Worm (Caenorhabditis elegans) whole organism, late embryonic: Measurements from ENCODE around the gene grd-2.

ENCODE experiments used
- C08G9.2 ChIP-seq: sonication (generic microtip); optimal IDR thresholded peaks from 2 replicates; lab custom pipeline; 2016; ENCODE audit warnings: mild to moderate bottlenecking, missing genetic modification characterization, moderate library complexity, missing compliant biosample characterization
- F13H6.1 ChIP-seq: sonication (generic microtip); optimal IDR thresholded peaks from 2 replicates; lab custom pipeline; 2016; ENCODE audit warnings: missing genetic modification characterization, missing compliant biosample characterization
- K09A11.1 ChIP-seq: sonication (generic microtip); optimal IDR thresholded peaks from 2 replicates; lab custom pipeline; 2017; ENCODE audit warnings: antibody characterized with exemption, mild to moderate bottlenecking, missing genetic modification characterization, missing compliant biosample characterization; ENCODE audit not compliant: insufficient read depth
- ahr-1 ChIP-seq: sonication (generic microtip); optimal IDR thresholded peaks from 2 replicates; lab custom pipeline; 2016; ENCODE audit warnings: missing genetic modification characterization, missing compliant biosample characterization
- ceh-14 ChIP-seq: sonication (generic microtip); optimal IDR thresholded peaks from 2 replicates; lab custom pipeline; 2016; ENCODE audit warnings: missing genotype, missing genetic modification characterization, missing compliant biosample characterization
- ceh-19 ChIP-seq: fragments of 200-800 bp; sonication (Bioruptor generic); optimal IDR thresholded peaks from 2 replicates; lab custom pipeline; 2018; ENCODE audit warnings: mild to moderate bottlenecking, missing genetic modification characterization, missing compliant biosample characterization
- ceh-22 ChIP-seq: sonication (generic microtip); optimal IDR thresholded peaks from 2 replicates; lab custom pipeline; 2017; ENCODE audit warnings: missing biosample characterization, missing genetic modification characterization
- ceh-31 ChIP-seq: sonication (generic microtip); optimal IDR thresholded peaks from 2 replicates; lab custom pipeline; 2016; ENCODE audit warnings: missing genetic modification characterization, missing compliant biosample characterization
- ceh-45 ChIP-seq: fragments of 200-800 bp; sonication (Bioruptor generic); IDR thresholded peaks from 2 replicates; pipeline ENCODE4 v1.3.6; 2022; ENCODE audit warnings: missing genetic modification reagents, missing genetic modification characterization, missing compliant biosample characterization
- ceh-48 ChIP-seq: sonication (generic microtip); optimal IDR thresholded peaks from 2 replicates; lab custom pipeline; 2016; ENCODE audit warnings: missing genetic modification characterization, inconsistent platforms, missing compliant biosample characterization
- ceh-6 ChIP-seq: fragments of 200-800 bp; sonication (Bioruptor generic); optimal IDR thresholded peaks from 2 replicates; lab custom pipeline; 2018; ENCODE audit warnings: mild to moderate bottlenecking, missing genetic modification characterization, missing compliant biosample characterization
- ceh-9 ChIP-seq: sonication (generic microtip); optimal IDR thresholded peaks from 2 replicates; lab custom pipeline; 2016; ENCODE audit warnings: mild to moderate bottlenecking, missing genetic modification characterization, inconsistent platforms, missing compliant biosample characterization
- che-1 ChIP-seq: sonication (generic microtip); optimal IDR thresholded peaks from 2 replicates; lab custom pipeline; 2016; ENCODE audit warnings: mild to moderate bottlenecking, missing genetic modification characterization, missing compliant biosample characterization
- dmd-4 ChIP-seq: sonication (generic microtip); optimal IDR thresholded peaks from 2 replicates; lab custom pipeline; 2016; ENCODE audit warnings: borderline replicate concordance, missing genetic modification characterization, missing compliant biosample characterization
- dve-1 ChIP-seq: sonication (generic microtip); optimal IDR thresholded peaks from 2 replicates; lab custom pipeline; 2017; ENCODE audit warnings: antibody characterized with exemption, mild to moderate bottlenecking, missing genetic modification characterization, missing compliant biosample characterization
- eyg-1 ChIP-seq: sonication (generic microtip); optimal IDR thresholded peaks from 2 replicates; lab custom pipeline; 2016; ENCODE audit warnings: missing genotype, missing genetic modification characterization, missing compliant biosample characterization
- fax-1 ChIP-seq: sonication (generic microtip); optimal IDR thresholded peaks from 2 replicates; lab custom pipeline; 2016; ENCODE audit warnings: missing genotype, missing genetic modification characterization, missing compliant biosample characterization
- fkh-6 ChIP-seq: sonication (generic microtip); optimal IDR thresholded peaks from 2 replicates; lab custom pipeline; 2016; ENCODE audit warnings: missing genetic modification characterization, missing compliant biosample characterization
- gmeb-2 ChIP-seq: sonication (generic microtip); optimal IDR thresholded peaks from 2 replicates; lab custom pipeline; 2016; ENCODE audit warnings: missing genetic modification characterization, inconsistent platforms, missing compliant biosample characterization
- hlh-13 ChIP-seq: fragments of 200-800 bp; sonication (Bioruptor generic); optimal IDR thresholded peaks from 2 replicates; lab custom pipeline; 2018; ENCODE audit warnings: mild to moderate bottlenecking, missing genetic modification characterization, missing compliant biosample characterization
- hlh-15 ChIP-seq: sonication (generic microtip); optimal IDR thresholded peaks from 2 replicates; lab custom pipeline; 2016; ENCODE audit warnings: missing genetic modification characterization, missing compliant biosample characterization
- hlh-30 ChIP-seq: sonication (generic microtip); optimal IDR thresholded peaks from 2 replicates; lab custom pipeline; 2017; ENCODE audit warnings: antibody characterized with exemption, missing genetic modification characterization, missing compliant biosample characterization; ENCODE audit not compliant: insufficient read depth
- hlh-6 ChIP-seq: sonication (generic microtip); optimal IDR thresholded peaks from 2 replicates; lab custom pipeline; 2016; ENCODE audit warnings: missing genotype, missing genetic modification characterization, missing compliant biosample characterization
- hlh-8 ChIP-seq: sonication (generic microtip); optimal IDR thresholded peaks from 2 replicates; lab custom pipeline; 2016; ENCODE audit warnings: missing genotype, missing genetic modification characterization, missing compliant biosample characterization
- lim-6 ChIP-seq: sonication (generic microtip); optimal IDR thresholded peaks from 2 replicates; lab custom pipeline; 2016; ENCODE audit warnings: missing genetic modification characterization, missing compliant biosample characterization
- nhr-11 ChIP-seq: fragments of 150-350 bp; optimal IDR thresholded peaks from 2 replicates; lab custom pipeline; 2014; ENCODE audit warnings: missing biosample characterization, missing genetic modification characterization
- nhr-232 ChIP-seq: sonication (generic microtip); optimal IDR thresholded peaks from 2 replicates; lab custom pipeline; 2016; ENCODE audit warnings: missing genetic modification characterization, missing compliant biosample characterization
- npax-4 ChIP-seq: sonication (generic microtip); optimal IDR thresholded peaks from 2 replicates; lab custom pipeline; 2016; ENCODE audit warnings: missing genetic modification characterization, missing compliant biosample characterization
- pat-9 ChIP-seq: fragments of 200-800 bp; sonication (Bioruptor generic); optimal IDR thresholded peaks from 2 replicates; lab custom pipeline; 2018; ENCODE audit warnings: mild to moderate bottlenecking, missing genetic modification characterization, moderate library complexity, missing compliant biosample characterization
- pax-1 ChIP-seq: fragments of 150-350 bp; optimal IDR thresholded peaks from 2 replicates; lab custom pipeline; 2014; ENCODE audit warnings: missing biosample characterization, missing genetic modification characterization
- pqm-1 ChIP-seq: sonication (generic microtip); optimal IDR thresholded peaks from 2 replicates; lab custom pipeline; 2016; ENCODE audit warnings: missing genetic modification characterization, missing compliant biosample characterization
- pros-1 ChIP-seq: fragments of 150-350 bp; optimal IDR thresholded peaks from 2 replicates; lab custom pipeline; 2014; ENCODE audit warnings: missing biosample characterization, missing genetic modification reagents, missing genetic modification characterization
- sdc-2 ChIP-seq: sonication (generic microtip); optimal IDR thresholded peaks from 2 replicates; lab custom pipeline; 2016; ENCODE audit warnings: missing genotype, missing genetic modification characterization, missing compliant biosample characterization
- sox-2 ChIP-seq: fragments of 200-800 bp; sonication (Bioruptor generic); IDR thresholded peaks from 2 replicates; pipeline ENCODE4 v1.3.6; 2022; ENCODE audit warnings: missing genetic modification reagents, missing genetic modification characterization, missing compliant biosample characterization
- sox-4 ChIP-seq: sonication (generic microtip); optimal IDR thresholded peaks from 2 replicates; lab custom pipeline; 2017; ENCODE audit warnings: mild to moderate bottlenecking, missing genetic modification characterization, inconsistent platforms, missing compliant biosample characterization
- syd-9 ChIP-seq: sonication (generic microtip); optimal IDR thresholded peaks from 2 replicates; lab custom pipeline; 2016; ENCODE audit warnings: mild to moderate bottlenecking, missing genetic modification characterization, moderate library complexity, missing compliant biosample characterization
- tbx-2 ChIP-seq: sonication (generic microtip); optimal IDR thresholded peaks from 2 replicates; lab custom pipeline; 2016; ENCODE audit warnings: missing genetic modification characterization, missing compliant biosample characterization
- tbx-7 ChIP-seq: sonication (generic microtip); optimal IDR thresholded peaks from 2 replicates; lab custom pipeline; 2016; ENCODE audit warnings: missing genotype, missing genetic modification characterization, missing compliant biosample characterization
- ttx-3 ChIP-seq: sonication (generic microtip); optimal IDR thresholded peaks from 2 replicates; lab custom pipeline; 2016; ENCODE audit warnings: missing genetic modification reagents, missing genetic modification characterization, missing compliant biosample characterization
- unc-3 ChIP-seq, 2 experiments: fragments of 200-800 bp in 1 of 2; sonication (Bioruptor generic) in 1 of 2; sonication (generic microtip) in 1 of 2; conservative IDR thresholded peaks in 1 of 2; optimal IDR thresholded peaks in 1 of 2; 2 replicates each; pipeline versions ENCODE4 v1.3.6 to Lab custom; 2016 to 2022; ENCODE audit warnings: missing compliant biosample characterization in 2 of 2, missing genetic modification characterization in 2 of 2, missing genetic modification reagents in 1 of 2
- unc-55 ChIP-seq: sonication (generic microtip); optimal IDR thresholded peaks from 2 replicates; lab custom pipeline; 2017; ENCODE audit warnings: missing biosample characterization, missing genetic modification reagents, missing genetic modification characterization
- unc-86 ChIP-seq: sonication (generic microtip); optimal IDR thresholded peaks from 2 replicates; lab custom pipeline; 2016; ENCODE audit warnings: missing genetic modification characterization, missing compliant biosample characterization
- zip-5 ChIP-seq: sonication (generic microtip); optimal IDR thresholded peaks from 2 replicates; lab custom pipeline; 2016; ENCODE audit warnings: missing genetic modification characterization, missing compliant biosample characterization
- ztf-16 ChIP-seq: sonication (generic microtip); optimal IDR thresholded peaks from 2 replicates; lab custom pipeline; 2017; ENCODE audit warnings: missing genetic modification characterization, missing compliant biosample characterization

Gene grd-2

DNA sequence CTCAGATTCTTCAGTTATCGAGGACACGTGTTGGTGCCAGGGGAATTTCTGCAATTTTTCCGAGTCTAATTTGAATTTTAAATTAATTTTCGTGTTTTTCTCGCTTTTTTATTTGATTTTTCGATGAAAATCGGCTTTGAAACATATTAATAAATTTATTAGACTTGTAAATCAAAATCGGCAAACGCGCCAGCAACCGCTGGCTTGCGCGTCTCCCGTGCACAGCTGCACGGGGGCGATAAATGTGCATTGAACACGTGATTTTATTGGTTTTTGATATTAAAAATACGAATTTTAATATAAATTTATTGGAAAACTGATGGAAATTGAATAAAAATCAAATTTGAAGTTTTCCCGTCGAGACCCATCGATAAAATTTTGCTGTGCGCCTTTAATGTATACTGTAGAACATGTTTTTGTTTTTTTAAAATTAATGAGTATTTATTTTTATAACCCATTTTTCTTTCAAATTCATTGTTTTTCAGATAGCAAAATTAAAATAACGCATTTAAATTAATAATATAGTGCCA, 29.0 kb upstream of the grd-2 start, which contains the start of gene F26F2.7 (continued):
- TF ChIP-seq sdc-2 (no peak), ttx-3 (tag; lab: Kevin White, UChicago) (peak; percentile 38), hlh-13 (GFP tag; lab: Kevin White, UChicago) (no peak), pros-1 (tag; lab: Kevin White, UChicago) (no peak), ceh-14 (tag; lab: Kevin White, UChicago) (peak; percentile 60), ahr-1 (no peak), sox-4 (tag; lab: Kevin White, UChicago) (no peak), hlh-15 (no peak), tbx-2 (tag; lab: Kevin White, UChicago) (no peak), ceh-48 (tag; lab: Kevin White, UChicago) (peak; percentile 34), tbx-7 (no peak), fax-1 (tag; lab: Kevin White, UChicago) (no peak), che-1 (tag; lab: Kevin White, UChicago) (no peak), nhr-11 (tag; lab: Kevin White, UChicago) (no peak), unc-55 (GFP tag; lab: Kevin White, UChicago) (no peak), ceh-22 (no peak), npax-4 (tag; lab: Kevin White, UChicago) (no peak), pqm-1 (tag; lab: Kevin White, UChicago) (no peak), syd-9 (tag; lab: Kevin White, UChicago) (no peak), C08G9.2 (tag; lab: Kevin White, UChicago) (no peak), gmeb-2 (tag; lab: Kevin White, UChicago) (peak; percentile 20), eyg-1 (tag; lab: Kevin White, UChicago) (no peak), pat-9 (tag; lab: Kevin White, UChicago) (no peak), dve-1 (no peak), ceh-6 (GFP tag; lab: Kevin White, UChicago) (no peak), ceh-31 (tag; lab: Kevin White, UChicago) (peak; percentile 31), hlh-30 (peak; percentile 76), hlh-8 (tag; lab: Kevin White, UChicago) (no peak), unc-3 (GFP tag; conservative IDR thresholded peaks at IDR 0.05; lab: Robert Waterston, UW) (no peak), unc-3 (tag; optimal IDR thresholded peaks at IDR 0.05; lab: Kevin White, UChicago) (peak; percentile 41), F13H6.1 (tag; lab: Kevin White, UChicago) (no peak), ceh-19 (no peak), lim-6 (tag; lab: Kevin White, UChicago) (no peak), nhr-232 (tag; lab: Kevin White, UChicago) (no peak), pax-1 (no peak), sox-2 (GFP tag; lab: Robert Waterston, UW) (no peak)

DNA sequence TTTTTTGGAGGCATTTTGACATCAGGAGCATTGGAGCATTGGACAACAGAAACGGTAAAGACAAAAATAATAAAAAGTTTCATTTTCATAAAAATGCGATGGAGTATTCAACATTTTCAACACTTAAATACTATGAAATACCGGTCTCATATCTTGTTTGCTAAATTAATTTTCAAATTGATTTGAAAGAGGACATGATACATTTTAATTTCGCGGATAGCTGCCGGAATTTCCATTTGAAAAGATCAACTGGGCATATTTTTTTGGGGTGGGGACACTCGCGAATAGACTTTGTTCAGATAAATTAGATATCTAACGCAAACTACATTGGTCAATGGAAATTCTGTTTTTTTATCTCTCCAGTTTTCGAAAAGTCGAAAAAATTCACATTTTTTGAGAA, 14.8 kb upstream of the grd-2 start, which contains the start of gene F26F2.10:
TSS of gene F26F2.10 (minus strand) at position 101 of the 400 bp plus-strand sequence.
- no peak for TF ChIP-seq fax-1 (tag; lab: Kevin White, UChicago)
- TF ChIP-seq ceh-45 (GFP tag; lab: Robert Waterston, UW), result no peak
- no peak for TF ChIP-seq ceh-19
- no peak for TF ChIP-seq ceh-9
- no peak for TF ChIP-seq K09A11.1 (tag; lab: Kevin White, UChicago)
- no peak for TF ChIP-seq ceh-14 (tag; lab: Kevin White, UChicago)
- TF ChIP-seq ceh-48 (tag; lab: Kevin White, UChicago), result no peak
- TF ChIP-seq ztf-16 (tag; lab: Kevin White, UChicago), result no peak
- no peak for TF ChIP-seq zip-5
- no peak for TF ChIP-seq syd-9 (tag; lab: Kevin White, UChicago)
- no peak for TF ChIP-seq dmd-4 (tag; lab: Kevin White, UChicago)
- no peak for TF ChIP-seq fkh-6 (tag; lab: Kevin White, UChicago)
- no peak for TF ChIP-seq unc-86 (tag; lab: Kevin White, UChicago)
- no peak for TF ChIP-seq ttx-3 (tag; lab: Kevin White, UChicago)
- no peak for TF ChIP-seq eyg-1 (tag; lab: Kevin White, UChicago)
- TF ChIP-seq hlh-13 (GFP tag; lab: Kevin White, UChicago), result no peak
- no peak for TF ChIP-seq hlh-6 (tag; lab: Kevin White, UChicago)
- TF ChIP-seq npax-4 (tag; lab: Kevin White, UChicago), result no peak
